Fruit fly (Drosophila melanogaster): ENCODE results near the gene CG12289.
A peak's percentile ranks its signal among the peaks of the same experiment; 100 is the strongest.

CG12289 gene

DNA sequence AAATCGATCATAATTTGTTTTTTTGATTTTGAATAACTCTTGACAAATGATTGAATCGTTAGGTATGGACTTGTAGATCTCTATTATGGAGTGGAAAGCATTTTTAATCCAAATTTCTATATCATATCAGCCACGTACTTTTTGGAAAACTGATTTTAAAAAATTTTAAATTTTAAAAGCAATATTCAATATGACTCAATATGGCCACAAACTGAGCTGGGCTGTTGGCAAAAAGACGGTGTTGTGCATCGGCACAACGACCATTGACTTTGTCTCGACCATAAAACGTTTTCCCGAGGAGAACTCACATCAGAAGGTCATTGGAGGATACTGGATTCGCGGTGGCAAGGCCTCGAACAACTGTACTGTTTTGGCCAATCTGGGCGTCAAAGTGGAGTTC is at the start of gene CG12289, which contains the start of gene CG7551:
Gene CG12289 (minus strand): TSS at position 101 of the 400 bp plus-strand sequence.
Gene CG7551 (plus strand): TSS at position 121 of the 400 bp plus-strand sequence.
- TF ChIP-seq noc (tag; optimal IDR thresholded peaks at IDR 0.05) = no peak

- TF ChIP-seq noc (tag; optimal IDR thresholded peaks at IDR 0.05) = no peak
Observed at dm6 chr3L:11493090-11493807, 35.0 kb upstream of the CG12289 start.

- TF ChIP-seq noc (tag; optimal IDR thresholded peaks at IDR 0.05) = peak; percentile 2
Observed at dm6 chr3L:11492457-11492856, 34.2 kb upstream of the CG12289 start.

DNA sequence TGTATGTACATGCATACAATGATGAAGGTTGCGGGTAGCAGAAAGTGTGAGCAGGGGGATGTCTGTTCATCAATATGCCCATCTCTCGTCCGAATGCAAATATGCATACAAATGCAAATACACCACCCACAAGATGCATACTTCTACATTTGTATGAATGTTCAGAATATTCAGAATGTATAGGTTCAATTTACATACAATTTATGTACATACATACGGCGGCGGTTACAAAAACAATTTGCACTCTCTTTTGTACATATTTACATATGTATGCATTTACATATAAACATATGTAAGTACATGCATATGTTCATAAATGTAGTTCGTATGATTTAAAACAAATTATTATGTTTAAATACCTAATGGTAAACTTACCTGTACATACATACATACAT is 33.6 kb upstream of the CG12289 start:
- TF ChIP-seq noc (tag; optimal IDR thresholded peaks at IDR 0.05) = no peak

DNA sequence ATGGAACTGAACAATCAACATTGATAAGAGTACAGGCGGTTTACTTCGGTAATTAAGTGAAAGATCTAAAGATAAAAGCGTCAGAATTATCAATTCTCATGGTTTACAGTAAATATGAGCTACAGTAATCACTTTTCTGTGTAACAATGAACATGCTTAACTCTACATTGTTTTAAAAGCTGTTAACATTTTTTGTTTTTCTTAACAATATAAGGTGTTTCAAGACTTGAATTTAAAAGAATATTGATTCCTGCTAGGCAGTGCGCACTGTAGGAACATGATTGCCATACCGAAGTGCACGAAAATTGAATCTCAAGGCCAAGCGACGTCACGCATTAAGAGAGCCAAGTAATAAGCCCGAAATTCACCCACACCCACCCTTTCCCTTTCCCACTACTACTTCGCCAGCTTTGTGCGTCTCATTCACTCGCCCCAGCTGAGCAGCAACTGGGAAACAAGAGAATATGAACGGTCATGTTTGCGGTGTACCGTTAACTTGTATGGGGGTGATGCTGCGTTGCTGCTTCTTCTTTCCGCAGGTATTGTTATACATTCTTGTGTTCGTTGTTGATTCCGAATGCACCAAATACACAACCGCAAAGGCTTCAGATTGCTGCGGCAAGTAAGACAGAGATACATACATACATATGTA is 33.1 kb upstream of the CG12289 start:
- peak; percentile 91 for TF ChIP-seq noc (tag; optimal IDR thresholded peaks at IDR 0.05)

DNA sequence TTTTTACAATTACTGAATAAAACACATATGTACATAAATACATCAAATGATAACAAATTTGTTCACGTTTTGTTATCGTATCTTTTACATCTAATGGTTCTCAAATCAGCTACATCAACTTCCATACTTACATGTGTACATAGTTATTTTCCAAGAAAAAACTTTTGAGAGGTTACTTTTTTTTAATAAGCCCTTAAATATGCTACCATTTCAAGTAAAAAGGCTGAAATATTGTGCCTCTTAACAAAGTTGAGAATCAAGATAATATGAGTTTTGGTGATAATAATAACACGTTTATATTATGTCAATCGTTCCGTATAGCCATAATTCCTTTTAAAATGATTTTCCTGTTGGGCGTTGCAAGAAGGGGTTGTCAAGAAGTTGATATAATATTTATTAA is 32.3 kb upstream of the CG12289 start:
- no peak for TF ChIP-seq noc (tag; optimal IDR thresholded peaks at IDR 0.05)

dm6 chr3L:11489489-11489888 is 31.2 kb upstream of the CG12289 start:
- no peak for TF ChIP-seq noc (tag; optimal IDR thresholded peaks at IDR 0.05)

dm6 chr3L:11488264-11488663 is 30.0 kb upstream of the CG12289 start:
- TF ChIP-seq noc (tag; optimal IDR thresholded peaks at IDR 0.05) = no peak

DNA sequence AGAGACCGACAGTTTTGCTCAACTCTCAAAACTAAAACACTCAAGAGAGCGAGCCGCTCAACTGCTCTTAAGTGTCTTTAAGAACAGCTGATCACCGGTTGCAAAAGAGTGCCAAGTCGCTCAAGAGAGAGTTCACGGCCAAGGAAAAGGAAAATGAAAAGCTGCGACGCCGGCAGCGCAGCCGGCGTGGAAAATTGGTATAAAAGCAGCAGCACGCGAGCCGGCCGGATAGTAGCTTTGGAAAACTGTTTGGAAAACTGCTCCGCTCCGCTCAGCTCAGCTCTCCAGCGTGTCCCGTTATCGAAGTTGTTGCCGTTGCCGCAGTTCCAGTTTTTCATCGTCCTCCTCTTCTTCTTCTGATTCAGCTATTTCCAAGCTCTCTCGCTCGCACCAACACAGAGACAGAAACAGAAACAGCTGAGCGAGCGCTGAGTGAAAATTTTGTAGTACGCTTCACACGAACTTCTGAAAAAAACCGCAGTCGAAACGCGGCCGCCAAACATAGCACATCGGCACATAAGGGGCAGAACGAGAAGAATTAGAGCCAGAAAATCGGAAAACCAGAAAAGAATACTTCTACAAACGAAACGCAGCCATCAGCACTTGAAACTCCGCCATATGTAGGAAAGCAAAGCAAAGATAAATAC is 29.2 kb upstream of the CG12289 start, which contains the start of gene chrb:
Gene chrb (plus strand): TSS at position 224 of the 647 bp plus-strand sequence.
- TF ChIP-seq noc (tag; optimal IDR thresholded peaks at IDR 0.05) = peak; percentile 45

- TF ChIP-seq noc (tag; optimal IDR thresholded peaks at IDR 0.05) = no peak
Observed at dm6 chr3L:11485956-11486609, 27.8 kb upstream of the CG12289 start.

DNA sequence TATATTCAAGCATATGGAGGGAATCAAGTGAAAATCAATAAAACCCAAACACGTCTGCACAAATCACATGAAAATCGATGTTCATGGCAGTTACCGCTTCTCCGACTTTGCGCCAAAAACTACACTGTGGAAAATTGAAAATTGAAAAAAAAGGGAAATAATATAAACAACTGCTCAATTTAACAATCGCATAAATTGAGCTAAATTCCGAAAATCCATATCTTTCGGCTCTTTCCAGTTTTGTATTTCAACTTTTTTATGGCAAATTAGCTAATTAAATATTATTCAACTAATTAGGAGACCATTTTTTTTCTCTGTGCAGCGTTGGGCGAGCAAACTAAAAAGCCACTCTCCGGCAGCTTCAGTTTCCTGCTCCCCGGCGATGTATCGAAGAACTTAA is 26.2 kb upstream of the CG12289 start:
- no peak for TF ChIP-seq noc (tag; optimal IDR thresholded peaks at IDR 0.05)

- TF ChIP-seq noc (tag; optimal IDR thresholded peaks at IDR 0.05) = no peak
Observed at dm6 chr3L:11483135-11483534, 24.9 kb upstream of the CG12289 start.

DNA sequence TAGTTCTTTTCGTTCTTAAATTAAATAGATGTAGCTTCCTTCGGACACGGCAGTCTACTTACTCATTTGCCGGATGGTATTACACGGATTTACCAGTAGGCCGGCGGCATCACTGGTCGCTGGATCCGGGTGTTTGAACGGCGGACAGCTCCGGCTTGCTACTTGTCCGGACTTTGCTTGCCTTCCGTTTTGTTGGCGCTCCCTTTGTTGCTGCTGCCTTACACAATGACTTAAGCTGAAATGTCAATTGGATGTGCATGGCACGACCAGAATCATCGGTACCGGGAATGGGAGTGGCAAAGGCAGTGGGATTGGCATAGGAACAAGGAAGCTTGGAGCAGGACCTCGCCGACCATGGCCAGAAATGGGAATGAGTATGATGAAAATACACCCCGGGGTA is 22.0 kb upstream of the CG12289 start:
- TF ChIP-seq noc (tag; optimal IDR thresholded peaks at IDR 0.05) = no peak

DNA sequence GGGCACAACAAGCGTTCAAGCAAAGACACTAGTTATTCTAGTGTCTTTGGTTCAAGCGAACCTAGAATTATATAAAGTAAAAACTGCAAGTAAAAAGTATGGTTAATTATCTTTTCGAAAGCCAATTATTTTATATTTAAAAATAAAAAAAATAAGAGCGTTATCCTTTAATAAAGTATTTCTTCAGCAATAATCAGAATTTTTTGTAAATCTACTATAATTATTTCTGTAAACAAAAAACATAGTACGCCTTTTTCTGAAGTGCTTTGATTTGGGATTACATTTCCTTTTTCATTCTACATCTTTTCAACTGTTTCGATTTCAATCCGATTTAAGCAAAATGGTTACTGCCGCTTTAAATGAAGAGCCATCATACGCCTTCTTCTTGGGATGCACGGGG is 16.4 kb upstream of the CG12289 start, which contains the start of gene Vha16-2:
Gene Vha16-2 (plus strand): TSS at position 301 of the 400 bp plus-strand sequence.
- TF ChIP-seq noc (tag; optimal IDR thresholded peaks at IDR 0.05) = no peak

DNA sequence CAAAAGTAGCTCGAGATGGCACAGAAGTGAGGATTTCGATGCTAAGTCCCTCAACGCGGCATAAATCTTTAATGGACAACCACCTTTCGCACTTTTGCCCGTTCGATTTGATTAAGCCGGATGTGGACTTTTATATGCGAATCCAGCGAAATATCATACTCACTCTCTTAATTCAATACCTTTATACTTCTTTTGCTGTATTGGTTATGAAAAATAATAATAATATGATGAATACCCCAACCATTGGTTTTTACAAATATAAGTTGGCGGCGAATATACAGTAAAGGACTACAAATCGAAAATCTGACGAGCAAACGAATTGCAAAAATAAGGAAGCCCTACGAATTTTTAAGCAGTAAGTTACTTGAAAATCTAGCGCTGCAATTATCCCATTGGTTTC is 14.7 kb upstream of the CG12289 start, which contains the start of gene Vha16-3:
Gene Vha16-3 (plus strand): TSS at position 301 of the 400 bp plus-strand sequence.
- no peak for TF ChIP-seq noc (tag; optimal IDR thresholded peaks at IDR 0.05)

dm6 chr3L:11472388-11472787 is 14.1 kb upstream of the CG12289 start:
- no peak for TF ChIP-seq noc (tag; optimal IDR thresholded peaks at IDR 0.05)
